Worm (Caenorhabditis elegans) whole organism, L3 larva: ENCODE measurements around the gene Y54G2A.76.

Experiments
- egl-5 ChIP-seq: fragments of 150-350 bp; optimal IDR thresholded peaks from 2 replicates; lab custom pipeline; 2017; ENCODE audit warnings: missing biosample characterization, missing genetic modification reagents, missing genetic modification characterization, inconsistent platforms
- tbx-2 ChIP-seq: sonication (generic microtip); optimal IDR thresholded peaks from 2 replicates; lab custom pipeline; 2016; ENCODE audit warnings: mild to moderate bottlenecking, missing genetic modification characterization, missing compliant biosample characterization
- unc-39 ChIP-seq: sonication (generic microtip); optimal IDR thresholded peaks from 4 replicates; lab custom pipeline; 2017; ENCODE audit warnings: missing biosample characterization, missing genetic modification characterization
- unc-62 ChIP-seq: fragments of 150-350 bp; sonication (generic microtip); optimal IDR thresholded peaks from 4 replicates; lab custom pipeline; 2014; ENCODE audit warnings: missing biosample characterization, missing genetic modification reagents, missing genetic modification characterization

DNA sequence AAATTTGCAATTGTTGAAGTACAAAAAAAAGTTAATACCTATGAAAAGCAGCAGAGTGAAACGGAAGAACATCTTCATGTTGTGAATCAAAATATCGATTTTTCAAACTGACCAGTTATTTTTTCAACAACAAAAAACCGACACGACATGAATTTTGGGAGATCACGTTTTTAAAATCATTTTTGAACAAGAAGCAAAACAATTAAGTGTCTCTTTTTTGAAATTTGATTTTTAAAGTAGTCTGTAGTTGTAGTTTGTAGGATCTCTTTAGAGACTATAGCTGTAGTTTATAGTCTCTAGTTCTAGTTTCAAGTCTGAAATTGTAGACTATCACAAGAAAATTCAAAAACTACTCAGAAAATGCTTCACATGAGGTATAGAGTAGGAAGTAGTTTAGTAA, 34.7 kb downstream of the Y54G2A.76 start, which contains the start of gene Y54G2A.15:
- TF ChIP-seq unc-62 (GFP tag; lab: Kevin White, UChicago) (no peak), egl-5 (tag; lab: Kevin White, UChicago) (no peak), tbx-2 (tag; lab: Kevin White, UChicago) (no peak), unc-39 (tag; lab: Kevin White, UChicago) (no peak)
